Worm (Caenorhabditis elegans) whole organism, young adult: ENCODE data around the gene lmbr-1.

Experiments
- B0035.1 ChIP-seq: sonication (generic microtip); optimal IDR thresholded peaks from 2 replicates; lab custom pipeline; 2016; ENCODE audit warnings: missing genetic modification characterization, mild to moderate bottlenecking, missing compliant biosample characterization, missing genotype, missing genetic modification reagents
- C17E4.6 ChIP-seq: fragments of 200-800 bp; sonication (Bioruptor generic); IDR thresholded peaks from 2 replicates; pipeline ENCODE4 v1.3.6; 2022; ENCODE audit warnings: missing genetic modification reagents, missing genetic modification characterization, missing compliant biosample characterization
- D2030.7 ChIP-seq: fragments of 200-800 bp; sonication (Bioruptor generic); IDR thresholded peaks from 2 replicates; pipeline ENCODE4 v1.3.6; 2022; ENCODE audit warnings: missing genetic modification reagents, missing genetic modification characterization, missing compliant biosample characterization
- F22D6.2 ChIP-seq: sonication (generic microtip); optimal IDR thresholded peaks from 2 replicates; lab custom pipeline; 2016; ENCODE audit warnings: mild to moderate bottlenecking, missing genetic modification characterization, missing compliant biosample characterization
- F37B4.10 ChIP-seq: fragments of 200-800 bp; sonication (Bioruptor generic); IDR thresholded peaks from 2 replicates; pipeline ENCODE4 v1.3.6; 2022; ENCODE audit warnings: missing genetic modification characterization, missing compliant biosample characterization
- F39B2.1 ChIP-seq: fragments of 200-800 bp; sonication (Bioruptor generic); IDR thresholded peaks from 2 replicates; pipeline ENCODE4 v1.3.6; 2022; ENCODE audit warnings: missing genetic modification reagents, missing genetic modification characterization, missing compliant biosample characterization
- F49E8.2 ChIP-seq: sonication (generic microtip); optimal IDR thresholded peaks from 3 replicates; lab custom pipeline; 2017; ENCODE audit warnings: missing genetic modification characterization, mild to moderate bottlenecking, missing compliant biosample characterization, antibody characterized with exemption, moderate library complexity; ENCODE audit not compliant: insufficient read depth
- F52B5.7 ChIP-seq: sonication (generic microtip); optimal IDR thresholded peaks from 2 replicates; lab custom pipeline; 2016; ENCODE audit warnings: mild to moderate bottlenecking, missing genetic modification characterization, missing compliant biosample characterization
- T07F8.4 ChIP-seq: sonication (generic microtip); optimal IDR thresholded peaks from 2 replicates; lab custom pipeline; 2016; ENCODE audit warnings: mild to moderate bottlenecking, missing genetic modification characterization, moderate library complexity, missing compliant biosample characterization
- T26A5.8 ChIP-seq: sonication (generic microtip); optimal IDR thresholded peaks from 2 replicates; lab custom pipeline; 2016; ENCODE audit warnings: missing genetic modification characterization, missing compliant biosample characterization
- Y53F4B.3 ChIP-seq: fragments of 200-800 bp; sonication (Bioruptor generic); IDR thresholded peaks from 2 replicates; pipeline ENCODE4 v1.3.6; 2022; ENCODE audit warnings: missing genetic modification reagents, missing genetic modification characterization, missing compliant biosample characterization
- Y53G8AR.9 ChIP-seq: fragments of 200-800 bp; sonication (Bioruptor generic); conservative IDR thresholded peaks from 2 replicates; pipeline ENCODE4 v1.3.6; 2022; ENCODE audit warnings: missing genetic modification reagents, missing genetic modification characterization, missing compliant biosample characterization
- Y67H2A.10 ChIP-seq: fragments of 200-800 bp; sonication (Bioruptor generic); conservative IDR thresholded peaks from 2 replicates; pipeline ENCODE4 v1.3.6; 2022; ENCODE audit warnings: missing genetic modification reagents, missing genetic modification characterization, missing compliant biosample characterization
- akir-1 ChIP-seq: fragments of 200-800 bp; sonication (Bioruptor generic); optimal IDR thresholded peaks from 2 replicates; lab custom pipeline; 2018; ENCODE audit warnings: mild to moderate bottlenecking, missing genetic modification characterization, moderate library complexity, missing compliant biosample characterization
- aptf-2 ChIP-seq: fragments of 200-800 bp; sonication (Bioruptor generic); conservative IDR thresholded peaks from 2 replicates; pipeline ENCODE4 v1.3.6; 2022; ENCODE audit warnings: missing genetic modification reagents, missing genetic modification characterization, missing compliant biosample characterization
- athp-1 ChIP-seq: sonication (generic microtip); optimal IDR thresholded peaks from 2 replicates; lab custom pipeline; 2017; ENCODE audit warnings: mild to moderate bottlenecking, missing genetic modification characterization, missing compliant biosample characterization
- attf-6 ChIP-seq: fragments of 200-800 bp; sonication (Bioruptor generic); IDR thresholded peaks from 2 replicates; pipeline ENCODE4 v1.3.6; 2022; ENCODE audit warnings: missing genetic modification reagents, missing genetic modification characterization, missing compliant biosample characterization
- cebp-1 ChIP-seq, 2 experiments: fragments of 200-800 bp in 1 of 2; sonication (Bioruptor generic) in 1 of 2; sonication (generic microtip) in 1 of 2; IDR thresholded peaks in 1 of 2; optimal IDR thresholded peaks in 1 of 2; 2 replicates each; pipeline versions ENCODE4 v1.3.6 to Lab custom; 2017 to 2022; ENCODE audit warnings: missing compliant biosample characterization in 2 of 2, missing genetic modification characterization in 2 of 2, mild to moderate bottlenecking in 1 of 2, missing genetic modification reagents in 1 of 2, moderate library complexity in 1 of 2
- ceh-40 ChIP-seq: fragments of 200-800 bp; sonication (Bioruptor generic); IDR thresholded peaks from 2 replicates; pipeline ENCODE4 v1.3.6; 2022; ENCODE audit warnings: missing genetic modification characterization, missing compliant biosample characterization
- ceh-91 ChIP-seq: fragments of 200-800 bp; sonication (Bioruptor generic); IDR thresholded peaks from 2 replicates; pipeline ENCODE4 v1.3.6; 2022; ENCODE audit warnings: missing genetic modification reagents, missing genetic modification characterization, missing compliant biosample characterization
- chd-7 ChIP-seq: sonication (generic microtip); optimal IDR thresholded peaks from 2 replicates; lab custom pipeline; 2016; ENCODE audit warnings: mild to moderate bottlenecking, missing genetic modification characterization, moderate library complexity, missing compliant biosample characterization
- die-1 ChIP-seq: sonication (generic microtip); optimal IDR thresholded peaks from 2 replicates; lab custom pipeline; 2016; ENCODE audit warnings: missing genotype, mild to moderate bottlenecking, missing genetic modification characterization, missing compliant biosample characterization
- egl-18 ChIP-seq: fragments of 200-800 bp; sonication (Bioruptor generic); IDR thresholded peaks from 2 replicates; pipeline ENCODE4 v1.3.6; 2022; ENCODE audit warnings: missing genetic modification reagents, missing genetic modification characterization, missing compliant biosample characterization
- ekl-4 ChIP-seq: fragments of 200-800 bp; sonication (Bioruptor generic); IDR thresholded peaks from 2 replicates; pipeline ENCODE4 v1.3.6; 2022; ENCODE audit warnings: missing genetic modification reagents, missing genetic modification characterization, missing compliant biosample characterization
- ets-4 ChIP-seq: fragments of 200-800 bp; sonication (Bioruptor generic); optimal IDR thresholded peaks from 2 replicates; lab custom pipeline; 2018; ENCODE audit warnings: mild to moderate bottlenecking, missing genetic modification characterization, missing compliant biosample characterization
- hlh-12 ChIP-seq: sonication (generic microtip); optimal IDR thresholded peaks from 2 replicates; lab custom pipeline; 2016; ENCODE audit warnings: missing genetic modification characterization, missing compliant biosample characterization
- hsf-1 ChIP-seq: fragments of 200-800 bp; sonication (Bioruptor generic); IDR thresholded peaks from 2 replicates; pipeline ENCODE4 v1.3.6; 2022; ENCODE audit warnings: missing genetic modification reagents, missing genetic modification characterization, missing compliant biosample characterization
- let-526 ChIP-seq: fragments of 200-800 bp; sonication (Bioruptor generic); IDR thresholded peaks from 2 replicates; pipeline ENCODE4 v1.3.6; 2022; ENCODE audit warnings: missing genetic modification reagents, missing genetic modification characterization, missing compliant biosample characterization
- let-607 ChIP-seq, 2 experiments: fragments of 200-800 bp in 1 of 2; sonication (Bioruptor generic) in 1 of 2; sonication (generic microtip) in 1 of 2; optimal IDR thresholded peaks; 2 replicates each; lab custom pipeline; 2016 to 2018; ENCODE audit warnings: mild to moderate bottlenecking in 2 of 2, missing compliant biosample characterization in 2 of 2, missing genetic modification characterization in 2 of 2, moderate library complexity in 2 of 2, missing genotype in 1 of 2
- lin-26 ChIP-seq: fragments of 200-800 bp; sonication (Bioruptor generic); IDR thresholded peaks from 2 replicates; pipeline ENCODE4 v1.3.6; 2022; ENCODE audit warnings: missing genetic modification reagents, missing genetic modification characterization, missing compliant biosample characterization
- lin-35 ChIP-seq, 3 experiments: fragments of 150-350 bp in 2 of 3; sonication (generic microtip) in 1 of 3; optimal IDR thresholded peaks; 2 replicates each; lab custom pipeline; 2014 to 2018; ENCODE audit warnings: missing biosample characterization in 3 of 3, missing genetic modification characterization in 3 of 3, missing genetic modification reagents in 3 of 3
- lir-1 ChIP-seq: fragments of 200-800 bp; sonication (Bioruptor generic); conservative IDR thresholded peaks from 2 replicates; pipeline ENCODE4 v1.3.6; 2022; ENCODE audit warnings: missing genetic modification reagents, missing genetic modification characterization, missing compliant biosample characterization
- lsy-27 ChIP-seq: sonication (generic microtip); optimal IDR thresholded peaks from 2 replicates; lab custom pipeline; 2017; ENCODE audit warnings: missing genetic modification characterization, mild to moderate bottlenecking, missing compliant biosample characterization, antibody characterized with exemption, missing genotype, borderline replicate concordance; ENCODE audit not compliant: insufficient read depth
- madf-10 ChIP-seq: sonication (generic microtip); optimal IDR thresholded peaks from 2 replicates; lab custom pipeline; 2016; ENCODE audit warnings: mild to moderate bottlenecking, missing genetic modification characterization, missing compliant biosample characterization
- madf-6 ChIP-seq: fragments of 200-800 bp; sonication (Bioruptor generic); IDR thresholded peaks from 2 replicates; pipeline ENCODE4 v1.3.6; 2022; ENCODE audit warnings: missing genetic modification reagents, missing genetic modification characterization, missing compliant biosample characterization
- mel-28 ChIP-seq: sonication (generic microtip); optimal IDR thresholded peaks from 2 replicates; lab custom pipeline; 2016; ENCODE audit warnings: borderline replicate concordance, mild to moderate bottlenecking, missing genetic modification characterization, missing compliant biosample characterization
- nfya-1 ChIP-seq: sonication (generic microtip); optimal IDR thresholded peaks from 2 replicates; lab custom pipeline; 2017; ENCODE audit warnings: antibody characterized with exemption, missing compliant biosample characterization, missing genetic modification characterization, borderline replicate concordance; ENCODE audit not compliant: insufficient read depth
- nfya-2 ChIP-seq: fragments of 200-800 bp; sonication (Bioruptor generic); IDR thresholded peaks from 2 replicates; pipeline ENCODE4 v1.3.6; 2022; ENCODE audit warnings: missing genetic modification reagents, missing genetic modification characterization, missing compliant biosample characterization
- rcor-1 ChIP-seq: fragments of 200-800 bp; sonication (Bioruptor generic); IDR thresholded peaks from 2 replicates; pipeline ENCODE4 v1.3.6; 2022; ENCODE audit warnings: missing genetic modification reagents, missing genetic modification characterization, missing compliant biosample characterization
- rpc-1 ChIP-seq, 2 experiments: fragments of 150-350 bp in 1 of 2; sonication (generic microtip) in 1 of 2; optimal IDR thresholded peaks; 2 replicates each; lab custom pipeline; 2014 to 2018; ENCODE audit warnings: missing biosample characterization in 1 of 2, missing genetic modification characterization in 1 of 2, missing genetic modification reagents in 1 of 2, missing genotype in 1 of 2
- snpc-1.1 ChIP-seq: sonication (generic microtip); optimal IDR thresholded peaks from 2 replicates; lab custom pipeline; 2017; ENCODE audit warnings: missing genetic modification characterization, mild to moderate bottlenecking, missing compliant biosample characterization, antibody characterized with exemption, moderate library complexity, missing genotype, missing genetic modification reagents; ENCODE audit not compliant: insufficient read depth
- snpc-4 ChIP-seq, 5 experiments: fragments of 150-350 bp in 1 of 5; sonication (generic microtip) in 4 of 5; optimal IDR thresholded peaks; 2 replicates each; lab custom pipeline; 2014 to 2018; ENCODE audit warnings: missing genetic modification characterization in 5 of 5, missing biosample characterization in 3 of 5, antibody characterized with exemption in 2 of 5, mild to moderate bottlenecking in 2 of 5, missing compliant biosample characterization in 2 of 5, missing genotype in 2 of 5, moderate library complexity in 2 of 5, missing genetic modification reagents in 1 of 5
- tbp1 ChIP-seq: fragments of 200-800 bp; sonication (Bioruptor generic); optimal IDR thresholded peaks from 2 replicates; lab custom pipeline; 2018; ENCODE audit warnings: mild to moderate bottlenecking, missing genetic modification characterization, missing compliant biosample characterization
- ztf-18 ChIP-seq: sonication (generic microtip); optimal IDR thresholded peaks from 2 replicates; lab custom pipeline; 2016; ENCODE audit warnings: missing genotype, mild to moderate bottlenecking, missing genetic modification characterization, missing compliant biosample characterization
- ztf-22 ChIP-seq: fragments of 200-800 bp; sonication (Bioruptor generic); optimal IDR thresholded peaks from 2 replicates; lab custom pipeline; 2018; ENCODE audit warnings: mild to moderate bottlenecking, missing genetic modification characterization, moderate library complexity, missing compliant biosample characterization
- ztf-25 ChIP-seq: fragments of 200-800 bp; sonication (Bioruptor generic); IDR thresholded peaks from 2 replicates; pipeline ENCODE4 v1.3.6; 2022; ENCODE audit warnings: missing genetic modification reagents, missing genetic modification characterization, missing compliant biosample characterization

Gene lmbr-1

ce11 chrIII:8356407-8356881 is 15.6 kb upstream of the lmbr-1 start (continued):
- no peak for TF ChIP-seq akir-1 (GFP tag; lab: Kevin White, UChicago)
- TF ChIP-seq ceh-91 (GFP tag; lab: Robert Waterston, UW): no peak
- no peak for TF ChIP-seq T26A5.8 (tag; lab: Kevin White, UChicago)
- TF ChIP-seq nfya-2 (GFP tag; lab: Robert Waterston, UW): no peak
- no peak for TF ChIP-seq lin-26 (GFP tag; lab: Robert Waterston, UW)
- TF ChIP-seq chd-7 (tag; lab: Kevin White, UChicago): peak; percentile 24
- TF ChIP-seq athp-1 (tag; lab: Kevin White, UChicago): no peak
- no peak for TF ChIP-seq Y67H2A.10 (GFP tag; lab: Robert Waterston, UW)
- no peak for TF ChIP-seq C17E4.6
- TF ChIP-seq snpc-4 (GFP tag; optimal IDR thresholded peaks at IDR 0.05; lab: Kevin White, UChicago): no peak
- TF ChIP-seq snpc-4 (tag; optimal IDR thresholded peaks at IDR 0.05; lab: Kevin White, UChicago): peak in 3 of 4 experiments; percentile 5 to 46 (median 39)
- TF ChIP-seq rpc-1 (optimal IDR thresholded peaks at IDR 0.05; lab: Kevin White, UChicago): no peak
- no peak for TF ChIP-seq rpc-1 (tag; optimal IDR thresholded peaks at IDR 0.05; lab: Kevin White, UChicago)
- no peak for TF ChIP-seq tbp1 (GFP tag; lab: Kevin White, UChicago)
- no peak for TF ChIP-seq cebp-1 (GFP tag; IDR thresholded peaks at IDR 0.05; lab: Robert Waterston, UW)
- peak; percentile 77 for TF ChIP-seq cebp-1 (tag; optimal IDR thresholded peaks at IDR 0.05; lab: Kevin White, UChicago)
- peak; percentile 65; the same call in 1 of the 2 replicates for TF ChIP-seq ekl-4
- TF ChIP-seq attf-6: no peak
- no peak for TF ChIP-seq D2030.7
- TF ChIP-seq snpc-1.1 (tag; lab: Kevin White, UChicago): no peak
- no peak for TF ChIP-seq T07F8.4 (tag; lab: Kevin White, UChicago)
- peak; percentile 22 for TF ChIP-seq die-1 (tag; lab: Kevin White, UChicago)
- TF ChIP-seq B0035.1 (tag; lab: Kevin White, UChicago): no peak
- peak in 1 of 3 experiments; percentile 50 for TF ChIP-seq lin-35 (GFP tag; optimal IDR thresholded peaks at IDR 0.05; lab: Kevin White, UChicago)
- no peak for TF ChIP-seq nfya-1 (tag; lab: Kevin White, UChicago)
- TF ChIP-seq let-526 (GFP tag; lab: Robert Waterston, UW): no peak
- no peak for TF ChIP-seq F37B4.10 (GFP tag; lab: Robert Waterston, UW)
- no peak for TF ChIP-seq mel-28
- TF ChIP-seq let-607 (tag; optimal IDR thresholded peaks at IDR 0.05; lab: Kevin White, UChicago): peak in 1 of 2 experiments; percentile 44
- TF ChIP-seq lsy-27 (tag; lab: Kevin White, UChicago): no peak
- TF ChIP-seq madf-10 (tag; lab: Kevin White, UChicago): peak; percentile 54
- TF ChIP-seq hsf-1: no peak; the same call in 1 of the 2 replicates
- no peak for TF ChIP-seq F39B2.1 (GFP tag; lab: Robert Waterston, UW)
- no peak for TF ChIP-seq F52B5.7 (tag; lab: Kevin White, UChicago)
- TF ChIP-seq ztf-25 (GFP tag; lab: Robert Waterston, UW): no peak
- TF ChIP-seq Y53G8AR.9 (GFP tag; lab: Robert Waterston, UW): 0 out of 2 replicates have a peak, but pooled peaks have one; percentile 40
- TF ChIP-seq egl-18 (GFP tag; lab: Robert Waterston, UW): no peak
- no peak for TF ChIP-seq F22D6.2 (tag; lab: Kevin White, UChicago)
- no peak for TF ChIP-seq ceh-40 (GFP tag; lab: Robert Waterston, UW)
- no peak for TF ChIP-seq Y53F4B.3
- no peak for TF ChIP-seq hlh-12 (tag; lab: Kevin White, UChicago)
- no peak for TF ChIP-seq rcor-1 (GFP tag; lab: Robert Waterston, UW)
- no peak for TF ChIP-seq lir-1
- no peak for TF ChIP-seq ets-4 (GFP tag; lab: Kevin White, UChicago)
- TF ChIP-seq ztf-18: peak; percentile 20
- TF ChIP-seq ztf-22 (GFP tag; lab: Kevin White, UChicago): no peak
- no peak for TF ChIP-seq F49E8.2 (tag; lab: Kevin White, UChicago)
- TF ChIP-seq madf-6 (GFP tag; lab: Robert Waterston, UW): peak; percentile 29
- no peak for TF ChIP-seq aptf-2 (GFP tag; lab: Robert Waterston, UW)
